Worm (Caenorhabditis elegans) whole organism, L4 larva: ENCODE data around the gene got-1.2.
A peak's percentile ranks its signal among the peaks of the same experiment; 100 is the strongest.

Source experiments
- F37D6.2 ChIP-seq: sonication (generic microtip); optimal IDR thresholded peaks from 2 replicates; lab custom pipeline; 2016; ENCODE audit warnings: mild to moderate bottlenecking, missing genetic modification characterization, missing compliant biosample characterization
- R02D3.7 ChIP-seq: fragments of 150-350 bp; sonication (generic microtip); optimal IDR thresholded peaks from 3 replicates; lab custom pipeline; 2014; ENCODE audit warnings: missing biosample characterization, missing genetic modification characterization
- Y48G9A.11 ChIP-seq: fragments of 200-800 bp; sonication (Bioruptor generic); IDR thresholded peaks from 2 replicates; pipeline ENCODE4 v1.3.6; 2022; ENCODE audit warnings: missing genetic modification reagents, missing genetic modification characterization, missing compliant biosample characterization
- Y5F2A.4 ChIP-seq: fragments of 200-800 bp; sonication (Bioruptor generic); optimal IDR thresholded peaks from 2 replicates; lab custom pipeline; 2018; ENCODE audit warnings: mild to moderate bottlenecking, missing genetic modification characterization, missing compliant biosample characterization
- Y75B8A.6 ChIP-seq: fragments of 200-800 bp; sonication (Bioruptor generic); IDR thresholded peaks from 2 replicates; pipeline ENCODE4 v1.3.6; 2022; ENCODE audit warnings: missing genetic modification reagents, missing genetic modification characterization, missing compliant biosample characterization
- ZK337.2 ChIP-seq: fragments of 200-800 bp; sonication (Bioruptor generic); IDR thresholded peaks from 2 replicates; pipeline ENCODE4 v1.3.6; 2022; ENCODE audit warnings: missing genetic modification reagents, missing genetic modification characterization, missing compliant biosample characterization
- ZK546.5 ChIP-seq, 2 experiments: sonication (generic microtip); optimal IDR thresholded peaks; 2 replicates each; lab custom pipeline; 2017; ENCODE audit warnings: missing biosample characterization in 2 of 2, missing genetic modification characterization in 2 of 2
- aha-1 ChIP-seq: fragments of 150-350 bp; peaks from one replicate; lab custom pipeline; 2014; ENCODE audit warnings: missing biosample characterization, missing genetic modification characterization
- arid-1 ChIP-seq: fragments of 200-800 bp; sonication (Bioruptor generic); conservative IDR thresholded peaks from 2 replicates; pipeline ENCODE4 v1.3.6; 2022; ENCODE audit warnings: missing genetic modification reagents, missing genetic modification characterization, missing compliant biosample characterization
- attf-4 ChIP-seq: sonication (generic microtip); optimal IDR thresholded peaks from 3 replicates; lab custom pipeline; 2017; ENCODE audit warnings: missing biosample characterization, missing genetic modification characterization
- ceh-20 ChIP-seq: fragments of 200-800 bp; sonication (Bioruptor generic); IDR thresholded peaks from 2 replicates; pipeline ENCODE4 v1.3.6; 2022; ENCODE audit warnings: missing genetic modification reagents, missing genetic modification characterization, missing compliant biosample characterization
- daf-16 ChIP-seq, 3 experiments: sonication (generic microtip); optimal IDR thresholded peaks; 2 replicates each; lab custom pipeline; 2016 to 2017; ENCODE audit warnings: missing genetic modification characterization in 3 of 3, missing genetic modification reagents in 3 of 3, mild to moderate bottlenecking in 2 of 3, missing compliant biosample characterization in 2 of 3, missing biosample characterization in 1 of 3, moderate library complexity in 1 of 3
- daf-19 ChIP-seq: fragments of 200-800 bp; sonication (Bioruptor generic); conservative IDR thresholded peaks from 2 replicates; pipeline ENCODE4 v1.3.6; 2022; ENCODE audit warnings: missing genetic modification characterization, missing compliant biosample characterization
- dmd-6 ChIP-seq: fragments of 200-800 bp; sonication (Bioruptor generic); IDR thresholded peaks from 2 replicates; pipeline ENCODE4 v1.3.6; 2022; ENCODE audit warnings: missing genetic modification reagents, missing genetic modification characterization, missing compliant biosample characterization
- dpl-1 ChIP-seq: fragments of 150-350 bp; optimal IDR thresholded peaks from 2 replicates; lab custom pipeline; 2014; ENCODE audit warnings: missing biosample characterization, missing genetic modification reagents, missing genetic modification characterization
- duxl-1 ChIP-seq: sonication (generic microtip); optimal IDR thresholded peaks from 2 replicates; lab custom pipeline; 2016; ENCODE audit warnings: mild to moderate bottlenecking, missing genetic modification characterization, moderate library complexity, missing compliant biosample characterization; ENCODE audit not compliant: poor library complexity
- dve-1 ChIP-seq: sonication (generic microtip); optimal IDR thresholded peaks from 2 replicates; lab custom pipeline; 2017; ENCODE audit warnings: antibody characterized with exemption, mild to moderate bottlenecking, missing genetic modification characterization, missing compliant biosample characterization; ENCODE audit not compliant: insufficient read depth
- fkh-10 ChIP-seq: fragments of 150-350 bp; optimal IDR thresholded peaks from 2 replicates; lab custom pipeline; 2014; ENCODE audit warnings: missing biosample characterization, missing genetic modification reagents, missing genetic modification characterization
- fos-1 ChIP-seq: fragments of 150-350 bp; optimal IDR thresholded peaks from 2 replicates; lab custom pipeline; 2014; ENCODE audit warnings: missing biosample characterization, missing genetic modification characterization
- gei-8 ChIP-seq: fragments of 200-800 bp; sonication (Bioruptor generic); optimal IDR thresholded peaks from 2 replicates; lab custom pipeline; 2018; ENCODE audit warnings: mild to moderate bottlenecking, missing genetic modification characterization, missing compliant biosample characterization
- hif-1 ChIP-seq, 2 experiments: sonication (generic microtip); optimal IDR thresholded peaks; 2 replicates each; lab custom pipeline; 2016 to 2017; ENCODE audit warnings: missing compliant biosample characterization in 2 of 2, missing genetic modification characterization in 2 of 2, missing genetic modification reagents in 2 of 2, missing genotype in 2 of 2, mild to moderate bottlenecking in 1 of 2
- hlh-11 ChIP-seq: fragments of 200-800 bp; sonication (Bioruptor generic); optimal IDR thresholded peaks from 2 replicates; lab custom pipeline; 2018; ENCODE audit warnings: mild to moderate bottlenecking, missing genetic modification characterization, missing compliant biosample characterization
- hlh-30 ChIP-seq: sonication (generic microtip); optimal IDR thresholded peaks from 2 replicates; lab custom pipeline; 2017; ENCODE audit warnings: antibody characterized with exemption, mild to moderate bottlenecking, missing genetic modification characterization, missing compliant biosample characterization; ENCODE audit not compliant: insufficient read depth
- hmg-1.1 ChIP-seq: fragments of 200-800 bp; sonication (Bioruptor generic); IDR thresholded peaks from 2 replicates; pipeline ENCODE4 v1.3.6; 2022; ENCODE audit warnings: missing genetic modification reagents, missing genetic modification characterization, missing compliant biosample characterization
- lin-13 ChIP-seq: fragments of 150-350 bp; optimal IDR thresholded peaks from 2 replicates; lab custom pipeline; 2014; ENCODE audit warnings: missing biosample characterization, missing genetic modification reagents, missing genetic modification characterization
- lin-38 ChIP-seq: fragments of 200-800 bp; sonication (Bioruptor generic); IDR thresholded peaks from 2 replicates; pipeline ENCODE4 v1.3.6; 2022; ENCODE audit warnings: missing genetic modification reagents, missing genetic modification characterization, missing compliant biosample characterization
- lsy-2 ChIP-seq, 2 experiments: fragments of 150-350 bp in 1 of 2; sonication (generic microtip) in 1 of 2; optimal IDR thresholded peaks; 2 replicates each; lab custom pipeline; 2014 to 2017; ENCODE audit warnings: missing biosample characterization in 2 of 2, missing genetic modification characterization in 2 of 2
- madf-9 ChIP-seq: fragments of 200-800 bp; sonication (Bioruptor generic); conservative IDR thresholded peaks from 2 replicates; pipeline ENCODE4 v1.3.6; 2022; ENCODE audit warnings: missing genetic modification reagents, missing genetic modification characterization, missing compliant biosample characterization
- mdl-1 ChIP-seq, 2 experiments: fragments of 150-350 bp in 1 of 2; sonication (generic microtip) in 1 of 2; optimal IDR thresholded peaks; 2 replicates each; lab custom pipeline; 2014 to 2017; ENCODE audit warnings: missing biosample characterization in 2 of 2, missing genetic modification characterization in 2 of 2
- mep-1 ChIP-seq: fragments of 150-350 bp; sonication (generic microtip); optimal IDR thresholded peaks from 3 replicates; lab custom pipeline; 2014; ENCODE audit warnings: missing biosample characterization, missing genetic modification characterization
- mes-2 ChIP-seq: sonication (generic microtip); optimal IDR thresholded peaks from 2 replicates; lab custom pipeline; 2016; ENCODE audit warnings: missing genotype, mild to moderate bottlenecking, missing genetic modification characterization, missing compliant biosample characterization; ENCODE audit not compliant: poor library complexity, severe bottlenecking
- nhr-102 ChIP-seq: sonication (generic microtip); optimal IDR thresholded peaks from 2 replicates; lab custom pipeline; 2016; ENCODE audit warnings: mild to moderate bottlenecking, missing genetic modification characterization, moderate library complexity, missing compliant biosample characterization
- nhr-11 ChIP-seq: fragments of 150-350 bp; optimal IDR thresholded peaks from 2 replicates; lab custom pipeline; 2014; ENCODE audit warnings: missing biosample characterization, missing genetic modification characterization
- nhr-237 ChIP-seq: sonication (generic microtip); optimal IDR thresholded peaks from 2 replicates; lab custom pipeline; 2017; ENCODE audit warnings: missing biosample characterization, missing genetic modification characterization
- nhr-28 ChIP-seq: fragments of 150-350 bp; optimal IDR thresholded peaks from 2 replicates; lab custom pipeline; 2014; ENCODE audit warnings: missing biosample characterization, missing genetic modification characterization
- nhr-6 ChIP-seq: fragments of 150-350 bp; optimal IDR thresholded peaks from 2 replicates; lab custom pipeline; 2014; ENCODE audit warnings: missing biosample characterization, missing genetic modification characterization
- pha-4 ChIP-seq, 2 experiments: fragments of 150-350 bp in 1 of 2; fragments of 200-800 bp in 1 of 2; sonication (Bioruptor generic) in 1 of 2; IDR thresholded peaks in 1 of 2; optimal IDR thresholded peaks in 1 of 2; 2 replicates each; pipeline versions ENCODE4 v1.3.6 to Lab custom; 2014 to 2022; ENCODE audit warnings: missing genetic modification characterization in 2 of 2, missing genetic modification reagents in 2 of 2, missing biosample characterization in 1 of 2, missing compliant biosample characterization in 1 of 2
- rbr-2 ChIP-seq: sonication (generic microtip); optimal IDR thresholded peaks from 2 replicates; lab custom pipeline; 2016; ENCODE audit warnings: missing genotype, missing genetic modification characterization, missing compliant biosample characterization
- skn-1 ChIP-seq: fragments of 150-350 bp; optimal IDR thresholded peaks from 2 replicates; lab custom pipeline; 2014; ENCODE audit warnings: missing biosample characterization, missing genetic modification characterization
- tra-1 ChIP-seq: fragments of 200-800 bp; sonication (Bioruptor generic); IDR thresholded peaks from 2 replicates; pipeline ENCODE4 v1.3.6; 2022; ENCODE audit warnings: missing genetic modification reagents, missing genetic modification characterization, missing compliant biosample characterization
- unc-39 ChIP-seq: sonication (generic microtip); optimal IDR thresholded peaks from 2 replicates; lab custom pipeline; 2017; ENCODE audit warnings: missing biosample characterization, missing genetic modification characterization
- zfp-3 ChIP-seq: fragments of 200-800 bp; sonication (Bioruptor generic); conservative IDR thresholded peaks from 2 replicates; pipeline ENCODE4 v1.3.6; 2022; ENCODE audit warnings: missing genetic modification reagents, missing genetic modification characterization, missing compliant biosample characterization
- ztf-11 ChIP-seq: fragments of 150-350 bp; optimal IDR thresholded peaks from 2 replicates; lab custom pipeline; 2014; ENCODE audit warnings: missing biosample characterization, missing genetic modification characterization
- ztf-7 ChIP-seq: fragments of 150-350 bp; optimal IDR thresholded peaks from 2 replicates; lab custom pipeline; 2014; ENCODE audit warnings: missing biosample characterization, missing genetic modification characterization

got-1.2 gene

DNA sequence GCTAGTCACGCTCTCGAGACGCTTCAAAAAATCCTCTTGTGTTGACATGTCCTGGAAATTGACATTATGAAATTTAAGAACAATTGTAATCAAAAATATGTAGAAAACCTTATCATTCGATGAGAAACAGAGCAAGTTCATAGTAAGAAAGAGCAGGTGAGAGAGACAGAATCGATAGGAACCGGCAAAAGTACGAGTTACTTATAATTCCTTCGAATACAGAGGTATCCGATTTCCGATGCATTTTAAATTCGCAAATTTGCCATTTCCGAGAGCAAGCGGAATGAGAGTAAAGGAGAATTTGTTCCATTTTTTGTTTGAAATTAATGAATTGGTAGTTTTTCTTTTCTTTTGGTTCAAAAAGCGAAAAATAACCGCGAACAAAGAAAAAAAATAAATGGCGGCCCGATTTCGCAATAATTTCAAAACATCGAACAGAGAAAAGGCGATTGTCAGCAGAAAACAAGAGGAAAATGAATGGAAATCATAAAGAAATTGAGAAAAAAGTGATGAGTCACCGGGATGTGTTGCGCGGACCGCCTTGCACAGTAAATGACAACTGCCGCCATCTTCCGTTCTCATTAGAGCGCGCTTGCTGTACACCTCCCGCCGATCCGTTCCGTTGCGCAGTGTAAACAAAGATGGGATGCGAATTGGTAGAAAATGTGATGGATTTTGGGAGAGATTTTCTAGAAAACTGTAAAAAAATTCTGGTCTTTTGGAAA is 20.8 kb upstream of the got-1.2 start, which contains the start of gene cas-1:
Gene cas-1 (minus strand): TSS at position 51 of the 725 bp plus-strand sequence.
- TF ChIP-seq dmd-6 (GFP tag; lab: Robert Waterston, UW), result 0 out of 2 replicates have a peak, but pooled peaks have one; percentile 11
- TF ChIP-seq lsy-2 (tag; optimal IDR thresholded peaks at IDR 0.05; lab: Kevin White, UChicago), result peak in 1 of 2 experiments; percentile 41
- TF ChIP-seq madf-9 (GFP tag; lab: Robert Waterston, UW), result no peak
- no peak for TF ChIP-seq fos-1
- TF ChIP-seq duxl-1 (tag; lab: Kevin White, UChicago), result no peak
- peak; percentile 56 for TF ChIP-seq hlh-30
- TF ChIP-seq hlh-11 (tag; lab: Kevin White, UChicago), result peak; percentile 35
- TF ChIP-seq hmg-1.1 (GFP tag; lab: Robert Waterston, UW), result peak; percentile 34; the same call in 1 of the 2 replicates
- peak; percentile 50 for TF ChIP-seq mep-1
- TF ChIP-seq nhr-6 (tag; lab: Kevin White, UChicago), result peak; percentile 30
- no peak for TF ChIP-seq ztf-7
- no peak for TF ChIP-seq F37D6.2
- TF ChIP-seq daf-19 (GFP tag; lab: Robert Waterston, UW), result no peak
- TF ChIP-seq mes-2 (tag; lab: Kevin White, UChicago), result peak; percentile 74
- no peak for TF ChIP-seq nhr-237 (tag; lab: Kevin White, UChicago)
- peak; percentile 45 for TF ChIP-seq dpl-1 (GFP tag; lab: Kevin White, UChicago)
- TF ChIP-seq aha-1 (tag; lab: Kevin White, UChicago), result peak; percentile 73
- TF ChIP-seq mdl-1 (tag; optimal IDR thresholded peaks at IDR 0.05; lab: Kevin White, UChicago), result peak in 1 of 2 experiments; percentile 57
- TF ChIP-seq pha-4 (GFP tag; IDR thresholded peaks at IDR 0.05; lab: Robert Waterston, UW), result no peak
- TF ChIP-seq pha-4 (tag; optimal IDR thresholded peaks at IDR 0.05; lab: Kevin White, UChicago), result peak; percentile 13
- no peak for TF ChIP-seq ZK337.2 (GFP tag; lab: Robert Waterston, UW)
- TF ChIP-seq skn-1 (tag; lab: Kevin White, UChicago), result no peak
- TF ChIP-seq unc-39 (tag; lab: Kevin White, UChicago), result no peak
- TF ChIP-seq rbr-2 (tag; lab: Kevin White, UChicago), result peak; percentile 44
- no peak for TF ChIP-seq Y5F2A.4 (GFP tag; lab: Kevin White, UChicago)
- no peak for TF ChIP-seq Y48G9A.11 (GFP tag; lab: Robert Waterston, UW)
- peak; percentile 83 for TF ChIP-seq lin-38 (GFP tag; lab: Robert Waterston, UW)
- no peak for TF ChIP-seq arid-1 (GFP tag; lab: Robert Waterston, UW)
- no peak for TF ChIP-seq ztf-11 (tag; lab: Kevin White, UChicago)

- TF ChIP-seq nhr-102 (peak; percentile 34), duxl-1 (tag; lab: Kevin White, UChicago) (no peak), skn-1 (tag; lab: Kevin White, UChicago) (no peak), F37D6.2 (no peak), nhr-28 (tag; lab: Kevin White, UChicago) (peak; percentile 89), lin-13 (GFP tag; lab: Kevin White, UChicago) (no peak), gei-8 (GFP tag; lab: Kevin White, UChicago) (no peak), daf-16 (GFP tag; optimal IDR thresholded peaks at IDR 0.05; lab: Kevin White, UChicago) (no peak), daf-16 (tag; optimal IDR thresholded peaks at IDR 0.05; lab: Kevin White, UChicago) (peak; percentile 87), lsy-2 (tag; optimal IDR thresholded peaks at IDR 0.05; lab: Kevin White, UChicago) (peak in 1 of 2 experiments; percentile 3), dve-1 (tag; lab: Kevin White, UChicago) (peak; percentile 69), mes-2 (tag; lab: Kevin White, UChicago) (peak; percentile 40), fos-1 (no peak), fkh-10 (GFP tag; lab: Kevin White, UChicago) (no peak), Y75B8A.6 (GFP tag; lab: Robert Waterston, UW) (no peak), ztf-7 (no peak), hlh-11 (tag; lab: Kevin White, UChicago) (peak; percentile 71), attf-4 (no peak), tra-1 (GFP tag; lab: Robert Waterston, UW) (0 out of 2 replicates have a peak, but pooled peaks have one; percentile 23), R02D3.7 (tag; lab: Kevin White, UChicago) (no peak), mdl-1 (tag; optimal IDR thresholded peaks at IDR 0.05; lab: Kevin White, UChicago) (peak in 1 of 2 experiments; percentile 40), hif-1 (tag; optimal IDR thresholded peaks at IDR 0.05; lab: Kevin White, UChicago) (peak in 1 of 2 experiments; percentile 8), zfp-3 (GFP tag; lab: Robert Waterston, UW) (no peak), hlh-30 (peak; percentile 80), dmd-6 (GFP tag; lab: Robert Waterston, UW) (peak; percentile 61), mep-1 (peak; percentile 52), nhr-6 (tag; lab: Kevin White, UChicago) (peak; percentile 3), nhr-11 (tag; lab: Kevin White, UChicago) (no peak), ZK546.5 (tag; optimal IDR thresholded peaks at IDR 0.05; lab: Kevin White, UChicago) (no peak), ceh-20 (no peak)
These were observed 20.2 kb upstream of the got-1.2 start for ce11 chrX:16813148-16813547.
